Worm (Caenorhabditis elegans) whole organism, L2 larva: ENCODE results near the gene pak-2.

Source experiments
- ceh-16 ChIP-seq: fragments of 150-350 bp; optimal IDR thresholded peaks from 2 replicates; lab custom pipeline; 2014; ENCODE audit warnings: missing biosample characterization, missing genetic modification characterization
- lsy-2 ChIP-seq, 2 experiments: fragments of 150-350 bp in 1 of 2; sonication (generic microtip) in 1 of 2; optimal IDR thresholded peaks; 2 replicates each; lab custom pipeline; 2014 to 2017; ENCODE audit warnings: missing biosample characterization in 2 of 2, missing genetic modification characterization in 2 of 2

DNA sequence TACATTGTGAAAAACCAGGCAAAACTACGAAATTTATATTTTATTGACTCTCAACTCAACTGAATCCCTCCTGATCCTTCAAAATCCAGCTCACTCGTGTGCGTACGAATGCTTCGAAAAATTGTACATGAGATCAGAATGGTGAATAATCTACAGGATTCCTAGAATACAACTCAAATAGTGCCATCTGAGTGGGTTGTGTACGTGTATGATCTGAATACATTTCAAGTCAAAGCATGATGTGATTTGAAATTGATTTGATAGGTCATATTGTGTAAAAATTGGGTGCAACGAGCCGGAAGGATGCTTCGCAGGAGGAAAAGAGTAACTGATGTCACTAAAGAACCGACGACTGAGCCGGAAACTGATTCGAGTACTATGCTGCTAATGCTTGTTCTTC, 28.5 kb downstream of the pak-2 start:
- no peak for TF ChIP-seq ceh-16 (tag; lab: Kevin White, UChicago)
- no peak for TF ChIP-seq lsy-2 (tag; optimal IDR thresholded peaks at IDR 0.05; lab: Kevin White, UChicago)
